Worm (Caenorhabditis elegans): ENCODE measurements around the gene erfa-1.

- TF ChIP-seq him-1 (tag; optimal IDR thresholded peaks at IDR 0.05) (no peak), W03F9.2 (tag; optimal IDR thresholded peaks at IDR 0.05) (no peak), dao-5 (tag; optimal IDR thresholded peaks at IDR 0.05) (no peak)
Observed at ce11 chrV:6461250-6461649, 27.3 kb downstream of the erfa-1 start.
